Worm (Caenorhabditis elegans): ENCODE results near the gene W03B1.3.
A peak's percentile ranks its signal among the peaks of the same experiment; 100 is the strongest.
"Not testable (repeated sequence)": the region's sequence is repeated elsewhere in the genome, so short reads cannot be mapped to it uniquely, and the experiment has no call there.

Gene W03B1.3

ce11 chrIV:4336139-4336851 lies at the start of gene W03B1.3, which contains the start of gene oac-51:
Gene W03B1.3 (minus strand): TSS chrIV:4336239.
Gene oac-51 (plus strand): TSS chrIV:4336801.
- no peak for TF ChIP-seq T22C8.4 (GFP tag; IDR thresholded peaks at IDR 0.05)
- no peak for TF ChIP-seq tab-1 (GFP tag; IDR thresholded peaks at IDR 0.05)
- TF ChIP-seq cog-1 (tag; optimal IDR thresholded peaks at IDR 0.05): no peak
- TF ChIP-seq ztf-29 (GFP tag; IDR thresholded peaks at IDR 0.05): no peak
- TF ChIP-seq klf-2 (GFP tag; conservative IDR thresholded peaks at IDR 0.05): no peak
- TF ChIP-seq ztf-23 (GFP tag; IDR thresholded peaks at IDR 0.05): no peak

ce11 chrIV:4369116-4369515 lies 33.1 kb upstream of the W03B1.3 start:
- TF ChIP-seq med-1 (GFP tag; optimal IDR thresholded peaks at IDR 0.05; ENCODE audit: insufficient read depth) (no peak), flt-1 (GFP tag; IDR thresholded peaks at IDR 0.05) (no peak), T22C8.4 (GFP tag; IDR thresholded peaks at IDR 0.05) (no peak), klf-2 (GFP tag; conservative IDR thresholded peaks at IDR 0.05) (no peak), ztf-23 (GFP tag; IDR thresholded peaks at IDR 0.05) (no peak), cog-1 (tag; optimal IDR thresholded peaks at IDR 0.05) (no peak), ztf-29 (GFP tag; IDR thresholded peaks at IDR 0.05) (no peak)

- 0 out of 2 replicates have a peak, but pooled peaks have one; percentile 50 for TF ChIP-seq T22C8.4 (GFP tag; IDR thresholded peaks at IDR 0.05)
- TF ChIP-seq ref-1 (GFP tag; conservative IDR thresholded peaks at IDR 0.05): no peak
Measured at ce11 chrIV:4360497-4360896, 24.5 kb upstream of the W03B1.3 start, which contains the start of gene F55F10.1. Gene F55F10.1 (plus strand): TSS chrIV:4360837.

- TF ChIP-seq med-1 (GFP tag; optimal IDR thresholded peaks at IDR 0.05; ENCODE audit: insufficient read depth): no peak
Measured at ce11 chrIV:4359653-4360052, 23.6 kb upstream of the W03B1.3 start, which contains the start of gene F55F10.3. Gene F55F10.3 (plus strand): TSS chrIV:4359953.

- TF ChIP-seq flt-1 (GFP tag; IDR thresholded peaks at IDR 0.05) (no peak), T22C8.4 (GFP tag; IDR thresholded peaks at IDR 0.05) (no peak), ztf-29 (GFP tag; IDR thresholded peaks at IDR 0.05) (no peak), tab-1 (GFP tag; IDR thresholded peaks at IDR 0.05) (no peak), ztf-23 (GFP tag; IDR thresholded peaks at IDR 0.05) (no peak), med-1 (GFP tag; optimal IDR thresholded peaks at IDR 0.05; ENCODE audit: insufficient read depth) (no peak), cog-1 (tag; optimal IDR thresholded peaks at IDR 0.05) (no peak), klf-2 (GFP tag; conservative IDR thresholded peaks at IDR 0.05) (no peak), ref-1 (GFP tag; conservative IDR thresholded peaks at IDR 0.05) (no peak)
Measured at ce11 chrIV:4357296-4357695, 21.3 kb upstream of the W03B1.3 start, which contains the start of gene sars-2. Gene sars-2 (plus strand): TSS chrIV:4357636.

- TF ChIP-seq ztf-29 (GFP tag; IDR thresholded peaks at IDR 0.05) (no peak), T22C8.4 (GFP tag; IDR thresholded peaks at IDR 0.05) (no peak), med-1 (GFP tag; optimal IDR thresholded peaks at IDR 0.05; ENCODE audit: insufficient read depth) (no peak)
Measured at ce11 chrIV:4356879-4357278, 20.8 kb upstream of the W03B1.3 start, which contains the start of gene W03B1.9. Gene W03B1.9 (minus strand): TSS chrIV:4356979.

- TF ChIP-seq flt-1, T22C8.4, ztf-29 (GFP tag; IDR thresholded peaks at IDR 0.05): not testable (repeated sequence)
Measured at ce11 chrIV:4348146-4348545, 12.1 kb upstream of the W03B1.3 start, which contains the start of gene W03B1.5. Gene W03B1.5 (plus strand): TSS chrIV:4348446.

- no peak for TF ChIP-seq T22C8.4 (GFP tag; IDR thresholded peaks at IDR 0.05)
- no peak for TF ChIP-seq cog-1 (tag; optimal IDR thresholded peaks at IDR 0.05)
- TF ChIP-seq ztf-23 (GFP tag; IDR thresholded peaks at IDR 0.05): no peak
- TF ChIP-seq med-1 (GFP tag; optimal IDR thresholded peaks at IDR 0.05; ENCODE audit: insufficient read depth): no peak
Measured at ce11 chrIV:4347578-4348003, 11.6 kb upstream of the W03B1.3 start.

ce11 chrIV:4346512-4346911 lies 10.5 kb upstream of the W03B1.3 start, which contains the start of gene oac-52:
Gene oac-52 (minus strand): TSS chrIV:4346612.
- TF ChIP-seq ref-1 (GFP tag; conservative IDR thresholded peaks at IDR 0.05) (no peak), klf-2 (GFP tag; conservative IDR thresholded peaks at IDR 0.05) (no peak), med-1 (GFP tag; optimal IDR thresholded peaks at IDR 0.05; ENCODE audit: insufficient read depth) (no peak), tab-1 (GFP tag; IDR thresholded peaks at IDR 0.05) (no peak), ztf-29 (GFP tag; IDR thresholded peaks at IDR 0.05) (no peak), flt-1 (GFP tag; IDR thresholded peaks at IDR 0.05) (no peak), ztf-23 (GFP tag; IDR thresholded peaks at IDR 0.05) (no peak)

ce11 chrIV:4344828-4345227 lies 8.8 kb upstream of the W03B1.3 start:
- TF ChIP-seq klf-2 (GFP tag; conservative IDR thresholded peaks at IDR 0.05) (no peak), flt-1 (GFP tag; IDR thresholded peaks at IDR 0.05) (no peak), cog-1 (tag; optimal IDR thresholded peaks at IDR 0.05) (no peak), ref-1 (GFP tag; conservative IDR thresholded peaks at IDR 0.05) (no peak), med-1 (GFP tag; optimal IDR thresholded peaks at IDR 0.05; ENCODE audit: insufficient read depth) (no peak), T22C8.4 (GFP tag; IDR thresholded peaks at IDR 0.05) (no peak), tab-1 (GFP tag; IDR thresholded peaks at IDR 0.05) (no peak), ztf-29 (GFP tag; IDR thresholded peaks at IDR 0.05) (no peak), ztf-23 (GFP tag; IDR thresholded peaks at IDR 0.05) (no peak)

ce11 chrIV:4338217-4338616 lies 2.2 kb upstream of the W03B1.3 start:
- TF ChIP-seq med-1 (GFP tag; optimal IDR thresholded peaks at IDR 0.05; ENCODE audit: insufficient read depth) (no peak), ztf-23 (GFP tag; IDR thresholded peaks at IDR 0.05) (no peak), T22C8.4 (GFP tag; IDR thresholded peaks at IDR 0.05) (no peak), flt-1 (GFP tag; IDR thresholded peaks at IDR 0.05) (no peak), cog-1 (tag; optimal IDR thresholded peaks at IDR 0.05) (no peak), tab-1 (GFP tag; IDR thresholded peaks at IDR 0.05) (no peak), ref-1 (GFP tag; conservative IDR thresholded peaks at IDR 0.05) (no peak), ztf-29 (GFP tag; IDR thresholded peaks at IDR 0.05) (no peak), klf-2 (GFP tag; conservative IDR thresholded peaks at IDR 0.05) (no peak)

All from whole organism, midembryonic.